Worm (Caenorhabditis elegans) whole organism, L2 larva: Measurements from ENCODE around the gene odr-3.

Experiments used
- R02D3.7 ChIP-seq: fragments of 150-350 bp; optimal IDR thresholded peaks from 2 replicates; lab custom pipeline; 2014; ENCODE audit warnings: missing biosample characterization, missing genetic modification characterization
- ama-1 ChIP-seq: fragments of 150-350 bp; optimal IDR thresholded peaks from 2 replicates; lab custom pipeline; 2018; ENCODE audit warnings: inconsistent platforms
- ceh-16 ChIP-seq: fragments of 150-350 bp; optimal IDR thresholded peaks from 2 replicates; lab custom pipeline; 2014; ENCODE audit warnings: missing biosample characterization, missing genetic modification characterization
- lin-39 ChIP-seq: fragments of 150-350 bp; optimal IDR thresholded peaks from 2 replicates; lab custom pipeline; 2014; ENCODE audit warnings: missing biosample characterization, missing genetic modification reagents, missing genetic modification characterization
- nhr-77 ChIP-seq: fragments of 150-350 bp; optimal IDR thresholded peaks from 2 replicates; lab custom pipeline; 2014; ENCODE audit warnings: missing biosample characterization, missing genetic modification characterization
- snpc-4 ChIP-seq: fragments of 150-350 bp; optimal IDR thresholded peaks from 2 replicates; lab custom pipeline; 2014; ENCODE audit warnings: missing biosample characterization, missing genetic modification characterization

DNA sequence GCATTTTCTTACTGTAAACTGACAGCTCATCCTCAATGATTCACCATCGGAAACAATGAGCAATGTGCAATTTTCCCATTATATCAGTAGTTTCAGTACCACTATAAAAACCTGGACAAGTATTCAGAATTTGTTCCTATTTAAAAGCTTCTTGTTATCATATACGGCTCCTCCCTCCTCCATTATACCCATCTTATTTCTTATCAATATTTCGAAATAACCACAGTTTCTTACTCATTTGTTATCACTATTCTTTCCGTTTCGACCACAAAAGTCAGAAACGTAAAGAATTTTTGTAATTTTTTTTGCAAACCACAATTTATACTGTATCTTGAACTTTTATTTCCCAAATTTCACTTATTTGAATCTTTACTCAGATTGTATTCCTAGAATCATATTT lies 18.7 kb upstream of the odr-3 start:
- TF ChIP-seq R02D3.7 (tag; lab: Kevin White, UChicago), result no peak
- TF ChIP-seq snpc-4, result no peak
- TF ChIP-seq nhr-77 (tag; lab: Kevin White, UChicago), result no peak
- no peak for TF ChIP-seq lin-39 (tag; lab: Kevin White, UChicago)
- TF ChIP-seq ama-1 (lab: Kevin White, UChicago), result no peak
- TF ChIP-seq ceh-16 (tag; lab: Kevin White, UChicago), result no peak
